Worm (Caenorhabditis elegans) whole organism, L3 larva: Measurements from ENCODE around the gene C05C10.5.

Experiments used
- R02D3.7 ChIP-seq: fragments of 150-350 bp; optimal IDR thresholded peaks from 2 replicates; lab custom pipeline; 2014; ENCODE audit warnings: missing biosample characterization, missing genetic modification characterization
- ZK546.5 ChIP-seq: sonication (generic microtip); optimal IDR thresholded peaks from 2 replicates; lab custom pipeline; 2017; ENCODE audit warnings: missing biosample characterization, missing genetic modification characterization
- ama-1 ChIP-seq: fragments of 150-350 bp; optimal IDR thresholded peaks from 2 replicates; lab custom pipeline; 2018
- ceh-16 ChIP-seq: sonication (generic microtip); optimal IDR thresholded peaks from 2 replicates; lab custom pipeline; 2017; ENCODE audit warnings: missing biosample characterization, missing genetic modification characterization
- elt-2 ChIP-seq: sonication (generic microtip); optimal IDR thresholded peaks from 2 replicates; lab custom pipeline; 2016; ENCODE audit warnings: missing genetic modification reagents, mild to moderate bottlenecking, missing genetic modification characterization, missing compliant biosample characterization
- elt-3 ChIP-seq, 3 experiments: fragments of 150-350 bp in 1 of 3; sonication (generic microtip) in 2 of 3; optimal IDR thresholded peaks; 2 replicates in 2 of 3; 4 replicates in 1 of 3; lab custom pipeline; 2014 to 2017; ENCODE audit warnings: missing biosample characterization in 3 of 3, missing genetic modification characterization in 3 of 3
- fkh-10 ChIP-seq: sonication (generic microtip); optimal IDR thresholded peaks from 2 replicates; lab custom pipeline; 2017; ENCODE audit warnings: missing biosample characterization, missing genetic modification reagents, missing genetic modification characterization
- hmg-11 ChIP-seq: sonication (generic microtip); optimal IDR thresholded peaks from 2 replicates; lab custom pipeline; 2016; ENCODE audit warnings: missing genetic modification characterization, missing compliant biosample characterization
- lin-15B ChIP-seq: fragments of 150-350 bp; optimal IDR thresholded peaks from 2 replicates; lab custom pipeline; 2014; ENCODE audit warnings: missing biosample characterization, missing genetic modification characterization
- lin-39 ChIP-seq: fragments of 150-350 bp; optimal IDR thresholded peaks from 2 replicates; lab custom pipeline; 2018; ENCODE audit warnings: missing biosample characterization, missing genetic modification reagents, missing genetic modification characterization
- lsy-12 ChIP-seq: sonication (generic microtip); optimal IDR thresholded peaks from 2 replicates; lab custom pipeline; 2016; ENCODE audit warnings: mild to moderate bottlenecking, missing genetic modification characterization, missing compliant biosample characterization
- mml-1 ChIP-seq: fragments of 150-350 bp; sonication (generic microtip); optimal IDR thresholded peaks from 3 replicates; lab custom pipeline; 2014; ENCODE audit warnings: missing biosample characterization, missing genetic modification characterization
- nfya-1 ChIP-seq: sonication (generic microtip); optimal IDR thresholded peaks from 2 replicates; lab custom pipeline; 2017; ENCODE audit warnings: missing genetic modification characterization, mild to moderate bottlenecking, missing compliant biosample characterization, antibody characterized with exemption, moderate library complexity; ENCODE audit not compliant: insufficient read depth
- nhr-11 ChIP-seq: fragments of 150-350 bp; optimal IDR thresholded peaks from 2 replicates; lab custom pipeline; 2014; ENCODE audit warnings: missing biosample characterization, missing genetic modification characterization
- nhr-12 ChIP-seq: fragments of 150-350 bp; optimal IDR thresholded peaks from 2 replicates; lab custom pipeline; 2014; ENCODE audit warnings: missing biosample characterization, missing genetic modification characterization
- nhr-23 ChIP-seq: fragments of 150-350 bp; optimal IDR thresholded peaks from 2 replicates; lab custom pipeline; 2014; ENCODE audit warnings: missing biosample characterization, missing genetic modification reagents, missing genetic modification characterization
- nhr-237 ChIP-seq: fragments of 150-350 bp; optimal IDR thresholded peaks from 2 replicates; lab custom pipeline; 2014; ENCODE audit warnings: missing biosample characterization, missing genetic modification characterization
- nhr-25 ChIP-seq: sonication (generic microtip); optimal IDR thresholded peaks from 2 replicates; lab custom pipeline; 2017; ENCODE audit warnings: missing biosample characterization, missing genetic modification characterization
- nhr-43 ChIP-seq: sonication (generic microtip); optimal IDR thresholded peaks from 2 replicates; lab custom pipeline; 2016; ENCODE audit warnings: mild to moderate bottlenecking, missing genetic modification characterization, missing compliant biosample characterization; ENCODE audit not compliant: poor library complexity, severe bottlenecking
- nhr-67 ChIP-seq: fragments of 150-350 bp; optimal IDR thresholded peaks from 2 replicates; lab custom pipeline; 2014; ENCODE audit warnings: missing biosample characterization, missing genetic modification characterization
- nhr-76 ChIP-seq: fragments of 150-350 bp; sonication (generic microtip); optimal IDR thresholded peaks from 5 replicates; lab custom pipeline; 2014; ENCODE audit warnings: missing biosample characterization, missing genetic modification characterization
- pha-4 ChIP-seq: fragments of 150-350 bp; optimal IDR thresholded peaks from 2 replicates; lab custom pipeline; 2014; ENCODE audit warnings: missing biosample characterization, missing genetic modification reagents, missing genetic modification characterization
- pqm-1 ChIP-seq: fragments of 150-350 bp; optimal IDR thresholded peaks from 2 replicates; lab custom pipeline; 2017; ENCODE audit warnings: missing biosample characterization, missing genetic modification characterization, inconsistent platforms
- unc-39 ChIP-seq: sonication (generic microtip); optimal IDR thresholded peaks from 4 replicates; lab custom pipeline; 2017; ENCODE audit warnings: missing biosample characterization, missing genetic modification characterization
- zag-1 ChIP-seq: fragments of 150-350 bp; optimal IDR thresholded peaks from 2 replicates; lab custom pipeline; 2014; ENCODE audit warnings: missing biosample characterization, missing genetic modification characterization
- ztf-11 ChIP-seq: fragments of 150-350 bp; optimal IDR thresholded peaks from 2 replicates; lab custom pipeline; 2014; ENCODE audit warnings: missing biosample characterization, missing genetic modification characterization

The C05C10.5 gene

DNA sequence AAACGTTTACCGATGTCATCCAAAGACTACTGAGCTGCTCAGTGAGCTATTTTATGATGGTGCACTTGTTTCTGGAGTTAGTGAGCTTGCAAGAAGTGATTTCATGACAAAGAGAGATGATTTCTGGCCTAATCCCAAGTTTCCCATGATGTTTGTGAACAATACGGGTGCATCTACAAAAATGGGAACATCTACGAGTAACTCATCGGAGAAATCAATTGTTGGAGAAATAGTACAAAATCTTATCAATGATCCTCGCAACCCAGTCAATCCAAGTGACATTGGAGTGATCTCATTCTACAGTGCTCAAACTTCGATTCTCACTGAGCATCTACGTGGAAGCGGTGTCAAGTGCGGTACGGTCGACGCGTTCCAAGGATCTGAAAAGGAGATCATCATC lies 10.4 kb upstream of the C05C10.5 start:
- no peak for TF ChIP-seq fkh-10 (GFP tag; lab: Kevin White, UChicago)
- TF ChIP-seq lin-39 (tag; lab: Kevin White, UChicago) = no peak
- no peak for TF ChIP-seq zag-1 (tag; lab: Kevin White, UChicago)

DNA sequence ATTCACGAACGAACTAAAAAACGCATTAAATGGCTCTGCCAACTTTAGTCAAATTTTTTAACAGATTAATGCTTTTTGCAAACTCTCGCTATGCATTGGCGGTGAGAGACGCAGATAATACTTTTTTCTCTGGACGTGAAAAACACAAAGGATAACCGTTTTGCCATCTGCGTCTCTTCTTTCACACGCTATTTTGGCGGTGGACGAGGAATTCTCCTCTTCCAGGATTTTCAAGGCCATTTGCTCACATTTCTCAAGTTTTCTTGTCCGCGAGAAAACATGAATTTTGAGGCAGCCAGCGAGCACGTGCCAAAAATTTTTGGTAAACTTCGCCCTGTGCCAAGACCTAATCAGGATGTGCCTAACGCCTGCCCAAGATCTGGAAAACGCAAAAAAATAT lies 7.8 kb upstream of the C05C10.5 start:
- TF ChIP-seq nhr-11 = peak; percentile 49
- TF ChIP-seq nhr-43 (tag; lab: Kevin White, UChicago) = peak; percentile 9
- no peak for TF ChIP-seq elt-3 (tag; optimal IDR thresholded peaks at IDR 0.05; lab: Kevin White, UChicago)
- no peak for TF ChIP-seq R02D3.7 (tag; lab: Kevin White, UChicago)
- TF ChIP-seq mml-1 (tag; lab: Kevin White, UChicago) = no peak
- peak; percentile 78 for TF ChIP-seq lin-15B (tag; lab: Kevin White, UChicago)
- TF ChIP-seq hmg-11 (tag; lab: Kevin White, UChicago) = peak; percentile 59
- TF ChIP-seq nfya-1 (tag; lab: Kevin White, UChicago) = peak; percentile 47
- TF ChIP-seq nhr-25 (tag; lab: Kevin White, UChicago) = no peak

DNA sequence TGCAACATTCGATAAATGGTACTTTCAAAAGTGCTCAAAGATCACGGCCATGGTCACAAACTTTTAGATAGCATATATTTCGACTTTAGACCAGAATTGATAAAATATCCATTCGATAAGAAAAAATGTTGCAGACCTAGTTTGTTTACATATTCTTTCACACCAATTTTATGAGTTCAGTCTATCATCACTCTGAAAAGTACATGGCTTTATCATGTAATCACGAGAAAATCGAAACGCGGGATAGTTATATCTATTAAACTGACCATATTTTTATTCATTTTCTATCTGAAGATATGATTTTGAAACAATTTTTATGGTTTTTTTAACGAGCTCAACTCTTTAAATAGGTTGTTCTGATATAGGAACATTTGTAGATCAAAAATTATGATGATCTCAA lies 7.4 kb upstream of the C05C10.5 start, which contains the start of gene pho-11:
Gene pho-11, plus strand, starts transcription at position 374 of the 400 bp plus-strand sequence.
- peak; percentile 65 for TF ChIP-seq pqm-1 (tag; lab: Kevin White, UChicago)
- TF ChIP-seq nhr-76 (tag; lab: Kevin White, UChicago) = no peak
- no peak for TF ChIP-seq nhr-237
- peak; percentile 72 for TF ChIP-seq elt-2 (tag; lab: Kevin White, UChicago)
- peak; percentile 23 for TF ChIP-seq pha-4 (tag; lab: Kevin White, UChicago)
- no peak for TF ChIP-seq nhr-12 (tag; lab: Kevin White, UChicago)

DNA sequence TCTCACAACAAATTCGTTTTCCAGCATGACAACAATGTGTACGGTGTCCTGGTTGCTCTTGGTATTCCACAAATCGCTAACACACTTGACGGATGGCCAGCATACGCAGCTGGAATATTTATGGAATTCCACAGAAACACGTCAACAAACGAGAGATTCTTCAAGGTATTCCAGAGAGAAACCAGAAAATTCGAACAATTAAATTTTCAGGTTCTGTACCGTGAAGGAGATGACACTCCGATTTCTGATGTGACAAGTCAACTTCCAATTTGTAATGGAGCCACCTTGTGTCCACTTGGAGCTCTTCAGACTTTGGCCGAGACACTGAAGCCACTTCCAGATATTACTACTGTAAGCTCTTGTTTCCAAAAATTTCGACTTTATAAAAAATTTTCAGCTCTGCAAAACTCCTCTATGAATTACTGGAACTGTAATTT lies 4.9 kb upstream of the C05C10.5 start:
- TF ChIP-seq ama-1 (peak; percentile 92), nhr-43 (tag; lab: Kevin White, UChicago) (peak; percentile 60), ztf-11 (tag; lab: Kevin White, UChicago) (no peak), elt-2 (tag; lab: Kevin White, UChicago) (peak; percentile 11), lsy-12 (tag; lab: Kevin White, UChicago) (peak; percentile 29)

DNA sequence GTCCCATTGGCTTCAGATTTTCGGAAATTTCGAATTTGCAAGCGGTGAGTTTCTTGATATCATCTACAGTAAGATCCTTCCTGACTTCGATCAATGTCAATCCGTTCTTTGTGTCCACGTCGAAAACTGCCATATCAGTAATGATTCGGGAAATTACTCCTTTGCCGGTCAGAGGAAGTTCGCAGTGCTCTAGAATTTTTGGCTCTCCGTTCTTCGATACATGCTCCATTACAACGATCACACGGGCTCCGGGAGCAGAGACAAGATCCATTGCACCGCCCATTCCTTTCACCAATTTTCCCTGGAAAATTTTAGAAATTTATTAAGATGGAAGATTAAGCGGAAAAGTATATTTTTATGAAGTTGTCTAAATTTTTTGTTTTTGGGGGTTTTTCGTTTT lies 4.3 kb upstream of the C05C10.5 start:
- no peak for TF ChIP-seq nhr-67 (tag; lab: Kevin White, UChicago)
- TF ChIP-seq nhr-43 (tag; lab: Kevin White, UChicago) = peak; percentile 41
- TF ChIP-seq ceh-16 (tag; lab: Kevin White, UChicago) = no peak
- no peak for TF ChIP-seq lin-39 (tag; lab: Kevin White, UChicago)
- no peak for TF ChIP-seq nhr-237
- no peak for TF ChIP-seq pha-4 (tag; lab: Kevin White, UChicago)
- peak; percentile 86 for TF ChIP-seq ama-1
- no peak for TF ChIP-seq nhr-25 (tag; lab: Kevin White, UChicago)
- no peak for TF ChIP-seq ZK546.5 (tag; lab: Kevin White, UChicago)
- no peak for TF ChIP-seq zag-1 (tag; lab: Kevin White, UChicago)
- TF ChIP-seq nhr-23 = no peak

DNA sequence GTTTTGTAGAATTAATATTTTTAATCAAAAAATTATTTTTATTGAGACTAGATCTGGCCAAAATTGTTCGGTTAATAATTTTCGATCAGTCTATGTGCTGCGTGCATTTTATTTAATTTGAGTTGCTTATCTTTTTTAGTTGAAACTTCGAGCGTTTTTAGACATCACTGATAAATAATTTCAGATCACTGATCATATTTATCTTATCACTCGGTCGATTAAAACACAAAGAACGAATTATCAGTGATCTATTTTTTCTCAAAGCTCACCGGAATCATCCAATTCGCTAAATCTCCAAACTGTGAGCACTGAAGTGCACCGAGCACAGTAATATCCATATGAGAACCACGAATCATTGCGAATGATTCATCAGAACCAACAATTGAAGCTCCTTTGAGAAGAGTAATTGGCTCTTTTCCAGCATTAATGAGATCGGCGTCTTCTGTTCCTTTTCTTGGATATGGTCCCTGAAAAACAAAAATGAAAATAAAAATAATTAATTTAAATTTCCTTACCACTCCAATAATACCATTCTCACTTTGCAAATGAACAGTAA lies 3.7 kb upstream of the C05C10.5 start:
- TF ChIP-seq elt-2 (tag; lab: Kevin White, UChicago) = peak; percentile 83
- peak; percentile 37 for TF ChIP-seq ama-1
- TF ChIP-seq unc-39 (tag; lab: Kevin White, UChicago) = no peak
- TF ChIP-seq pqm-1 (tag; lab: Kevin White, UChicago) = peak; percentile 82
- peak; percentile 38 for TF ChIP-seq pha-4 (tag; lab: Kevin White, UChicago)

DNA sequence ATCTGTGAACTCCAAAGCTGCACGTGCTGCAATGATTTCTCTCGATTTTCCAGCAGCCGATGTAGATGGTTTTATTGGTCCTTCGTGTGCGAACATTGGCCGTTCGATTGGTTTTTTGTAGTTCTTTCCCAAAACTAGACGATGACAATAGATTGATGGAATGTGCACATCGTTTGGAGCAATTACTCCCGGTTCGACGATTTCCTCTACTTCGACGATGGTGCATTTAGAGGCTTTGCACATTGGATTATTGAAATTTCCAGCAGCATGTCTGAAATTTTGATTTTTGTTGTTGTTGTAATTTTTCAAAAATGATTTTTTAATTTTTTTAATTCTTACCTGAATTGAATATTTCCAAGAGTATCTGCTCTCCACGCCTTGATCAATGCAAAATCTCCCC lies 3.2 kb upstream of the C05C10.5 start:
- TF ChIP-seq lin-39 (tag; lab: Kevin White, UChicago) (no peak), ama-1 (peak; percentile 55)
